Worm (Caenorhabditis elegans) whole organism, L1 larva: ENCODE measurements around the gene sipa-1.

Experiments used
- C16A3.4 ChIP-seq: fragments of 150-350 bp; optimal IDR thresholded peaks from 2 replicates; lab custom pipeline; 2014; ENCODE audit warnings: missing biosample characterization, missing genetic modification characterization
- Y116A8C.19 ChIP-seq: sonication (generic microtip); optimal IDR thresholded peaks from 2 replicates; lab custom pipeline; 2016; ENCODE audit warnings: missing compliant biosample characterization, missing genetic modification characterization, borderline replicate concordance
- blmp-1 ChIP-seq: fragments of 150-350 bp; optimal IDR thresholded peaks from 2 replicates; lab custom pipeline; 2014; ENCODE audit warnings: missing biosample characterization, missing genetic modification characterization
- ceh-63 ChIP-seq: fragments of 200-800 bp; sonication (Bioruptor generic); optimal IDR thresholded peaks from 2 replicates; lab custom pipeline; 2018; ENCODE audit warnings: mild to moderate bottlenecking, missing genetic modification characterization, missing compliant biosample characterization
- ceh-88 ChIP-seq: fragments of 200-800 bp; sonication (Bioruptor generic); IDR thresholded peaks from 2 replicates; pipeline ENCODE4 v1.3.6; 2022; ENCODE audit warnings: missing genetic modification characterization, missing compliant biosample characterization
- ceh-90 ChIP-seq: sonication (generic microtip); optimal IDR thresholded peaks from 2 replicates; lab custom pipeline; 2016; ENCODE audit warnings: missing genetic modification characterization, missing compliant biosample characterization
- efl-1 ChIP-seq, 4 experiments: fragments of 150-350 bp; optimal IDR thresholded peaks in 3 of 4; peaks in 1 of 4; 1 replicate in 1 of 4; 2 replicates in 3 of 4; lab custom pipeline; 2014; ENCODE audit warnings: missing biosample characterization in 2 of 4, missing genetic modification characterization in 2 of 4, missing genetic modification reagents in 2 of 4
- elt-2 ChIP-seq: sonication (generic microtip); optimal IDR thresholded peaks from 2 replicates; lab custom pipeline; 2016; ENCODE audit warnings: missing genetic modification characterization, mild to moderate bottlenecking, inconsistent platforms, missing compliant biosample characterization, missing genetic modification reagents
- elt-3 ChIP-seq, 6 experiments: fragments of 150-350 bp in 1 of 6; sonication (generic microtip); optimal IDR thresholded peaks; 2 replicates each; lab custom pipeline; 2017 to 2018; ENCODE audit warnings: missing biosample characterization in 6 of 6, missing genetic modification characterization in 6 of 6, inconsistent platforms in 1 of 6
- fkh-10 ChIP-seq: sonication (generic microtip); optimal IDR thresholded peaks from 2 replicates; lab custom pipeline; 2017; ENCODE audit warnings: missing biosample characterization, missing genetic modification reagents, missing genetic modification characterization
- fkh-4 ChIP-seq: sonication (generic microtip); optimal IDR thresholded peaks from 2 replicates; lab custom pipeline; 2016; ENCODE audit warnings: missing compliant biosample characterization, missing genetic modification characterization, borderline replicate concordance
- fkh-8 ChIP-seq: sonication (generic microtip); optimal IDR thresholded peaks from 2 replicates; lab custom pipeline; 2016; ENCODE audit warnings: mild to moderate bottlenecking, missing genetic modification characterization, missing compliant biosample characterization
- grh-1 ChIP-seq: fragments of 200-800 bp; sonication (Bioruptor generic); IDR thresholded peaks from 2 replicates; pipeline ENCODE4 v1.3.6; 2022; ENCODE audit warnings: missing genetic modification reagents, missing genetic modification characterization, missing compliant biosample characterization
- irx-1 ChIP-seq: sonication (generic microtip); optimal IDR thresholded peaks from 2 replicates; lab custom pipeline; 2016; ENCODE audit warnings: missing genetic modification characterization, missing compliant biosample characterization
- lin-13 ChIP-seq: fragments of 150-350 bp; optimal IDR thresholded peaks from 2 replicates; lab custom pipeline; 2014; ENCODE audit warnings: missing biosample characterization, missing genetic modification reagents, missing genetic modification characterization
- lin-14 ChIP-seq: fragments of 200-800 bp; sonication (Bioruptor generic); optimal IDR thresholded peaks from 2 replicates; lab custom pipeline; 2018; ENCODE audit warnings: mild to moderate bottlenecking, missing genetic modification characterization, moderate library complexity, missing compliant biosample characterization
- lin-35 ChIP-seq, 2 experiments: fragments of 150-350 bp; optimal IDR thresholded peaks; 2 replicates each; lab custom pipeline; 2014; ENCODE audit warnings: missing biosample characterization in 2 of 2, missing genetic modification characterization in 2 of 2, missing genetic modification reagents in 2 of 2
- lin-39 ChIP-seq: fragments of 150-350 bp; optimal IDR thresholded peaks from 2 replicates; lab custom pipeline; 2014; ENCODE audit warnings: missing biosample characterization, missing genetic modification reagents, missing genetic modification characterization
- lsy-2 ChIP-seq, 2 experiments: fragments of 150-350 bp; optimal IDR thresholded peaks; 2 replicates each; lab custom pipeline; 2014; ENCODE audit warnings: missing biosample characterization in 2 of 2, missing genetic modification characterization in 2 of 2
- mep-1 ChIP-seq: fragments of 150-350 bp; optimal IDR thresholded peaks from 2 replicates; lab custom pipeline; 2014; ENCODE audit warnings: missing biosample characterization, missing genetic modification characterization
- nhr-12 ChIP-seq: sonication (generic microtip); optimal IDR thresholded peaks from 2 replicates; lab custom pipeline; 2017; ENCODE audit warnings: missing biosample characterization, missing genetic modification characterization
- nhr-20 ChIP-seq: sonication (generic microtip); optimal IDR thresholded peaks from 2 replicates; lab custom pipeline; 2016; ENCODE audit warnings: mild to moderate bottlenecking, missing genetic modification characterization, missing compliant biosample characterization
- nhr-237 ChIP-seq: fragments of 150-350 bp; optimal IDR thresholded peaks from 2 replicates; lab custom pipeline; 2014; ENCODE audit warnings: missing biosample characterization, missing genetic modification characterization
- nhr-28 ChIP-seq: fragments of 150-350 bp; optimal IDR thresholded peaks from 2 replicates; lab custom pipeline; 2014; ENCODE audit warnings: missing biosample characterization, missing genetic modification characterization
- nhr-47 ChIP-seq: sonication (generic microtip); optimal IDR thresholded peaks from 2 replicates; lab custom pipeline; 2016; ENCODE audit warnings: mild to moderate bottlenecking, missing genetic modification characterization, moderate library complexity, missing compliant biosample characterization
- nhr-71 ChIP-seq: sonication (generic microtip); optimal IDR thresholded peaks from 2 replicates; lab custom pipeline; 2016; ENCODE audit warnings: mild to moderate bottlenecking, missing genetic modification characterization, moderate library complexity, missing compliant biosample characterization
- nhr-76 ChIP-seq: sonication (generic microtip); optimal IDR thresholded peaks from 2 replicates; lab custom pipeline; 2017; ENCODE audit warnings: missing biosample characterization, missing genetic modification characterization
- nhr-85 ChIP-seq: sonication (generic microtip); peaks from one replicate; lab custom pipeline; 2016; ENCODE audit warnings: missing genetic modification characterization, inconsistent platforms, missing compliant biosample characterization
- nhr-90 ChIP-seq: sonication (generic microtip); optimal IDR thresholded peaks from 2 replicates; lab custom pipeline; 2016; ENCODE audit warnings: mild to moderate bottlenecking, missing genetic modification characterization, missing compliant biosample characterization; ENCODE audit not compliant: poor library complexity
- pax-3 ChIP-seq: fragments of 200-800 bp; sonication (Bioruptor generic); optimal IDR thresholded peaks from 2 replicates; lab custom pipeline; 2018; ENCODE audit warnings: mild to moderate bottlenecking, missing genetic modification characterization, moderate library complexity, missing compliant biosample characterization
- pqm-1 ChIP-seq: sonication (generic microtip); optimal IDR thresholded peaks from 3 replicates; lab custom pipeline; 2017; ENCODE audit warnings: missing biosample characterization, missing genetic modification characterization
- rnt-1 ChIP-seq: sonication (generic microtip); optimal IDR thresholded peaks from 2 replicates; lab custom pipeline; 2016; ENCODE audit warnings: mild to moderate bottlenecking, missing genetic modification characterization, moderate library complexity, missing compliant biosample characterization
- snu-23 ChIP-seq: sonication (generic microtip); optimal IDR thresholded peaks from 2 replicates; lab custom pipeline; 2016; ENCODE audit warnings: missing genetic modification characterization, missing compliant biosample characterization
- sptf-1 ChIP-seq: fragments of 150-350 bp; optimal IDR thresholded peaks from 2 replicates; lab custom pipeline; 2014; ENCODE audit warnings: missing biosample characterization, missing genetic modification characterization
- tbx-2 ChIP-seq: sonication (generic microtip); optimal IDR thresholded peaks from 2 replicates; lab custom pipeline; 2016; ENCODE audit warnings: missing genetic modification characterization, missing compliant biosample characterization
- unc-98 ChIP-seq: fragments of 200-800 bp; sonication (Bioruptor generic); IDR thresholded peaks from 2 replicates; pipeline ENCODE4 v1.3.6; 2022; ENCODE audit warnings: missing genetic modification characterization, missing compliant biosample characterization
- zip-4 ChIP-seq: fragments of 200-800 bp; sonication (Bioruptor generic); optimal IDR thresholded peaks from 2 replicates; lab custom pipeline; 2018; ENCODE audit warnings: mild to moderate bottlenecking, missing genetic modification characterization, moderate library complexity, missing compliant biosample characterization
- ztf-4 ChIP-seq: fragments of 150-350 bp; optimal IDR thresholded peaks from 2 replicates; lab custom pipeline; 2014; ENCODE audit warnings: missing biosample characterization, missing genetic modification characterization

The sipa-1 gene

ce11 chrV:11675638-11676037 lies 38.5 kb upstream of the sipa-1 start, which contains the start of gene ape-1:
Gene ape-1, plus strand, starts transcription at chrV:11675938.
- no peak for TF ChIP-seq tbx-2 (tag; lab: Kevin White, UChicago)
- TF ChIP-seq grh-1 (GFP tag; lab: Robert Waterston, UW) = no peak
- TF ChIP-seq Y116A8C.19 (tag; lab: Kevin White, UChicago) = no peak
- TF ChIP-seq elt-2 = no peak
- no peak for TF ChIP-seq nhr-76 (tag; lab: Kevin White, UChicago)

DNA sequence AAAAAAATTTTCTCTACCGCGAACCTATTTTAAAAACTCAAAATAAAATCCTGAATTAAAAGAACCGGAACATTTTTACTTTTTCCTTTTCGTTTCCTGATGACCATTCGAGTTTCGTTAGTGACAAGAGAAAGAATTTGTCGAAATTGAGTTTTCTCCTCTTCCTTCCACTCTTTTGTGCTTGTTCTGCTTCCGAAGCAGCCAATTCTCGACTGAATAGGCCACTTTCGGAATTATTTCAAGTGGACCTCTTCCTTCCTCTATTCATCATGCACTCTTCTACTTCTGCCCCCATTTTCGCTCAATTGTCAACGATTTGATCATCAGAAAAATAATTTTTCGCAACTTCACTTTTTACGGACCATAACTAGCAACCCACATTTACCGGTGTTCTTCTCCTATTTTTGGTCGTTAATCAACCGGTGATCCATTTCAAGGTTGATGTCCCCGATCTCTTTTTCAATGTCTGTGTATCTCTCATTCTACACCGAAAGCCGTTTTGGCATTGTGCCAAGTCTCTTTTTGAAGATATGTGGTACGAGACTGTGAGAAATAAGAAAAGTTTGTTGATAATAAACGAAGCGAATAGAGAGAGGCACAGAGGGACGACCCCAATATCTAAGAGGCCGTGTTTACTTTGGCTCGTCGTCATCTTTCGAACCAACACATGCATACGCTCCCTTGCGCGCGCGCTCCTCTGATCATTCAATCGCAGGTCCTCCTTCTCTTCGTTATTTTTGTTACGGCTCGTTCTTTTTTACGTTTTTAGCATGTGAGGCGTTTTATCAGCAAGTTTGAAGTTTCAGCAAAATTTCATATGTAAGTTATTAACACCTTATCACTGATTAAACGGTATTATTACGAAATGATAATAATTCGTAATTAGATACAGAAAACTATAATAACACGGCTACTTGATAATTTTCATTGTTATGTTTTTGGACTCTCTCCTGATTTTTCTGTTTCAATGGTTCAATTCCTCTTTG lies 37.8 kb upstream of the sipa-1 start:
- peak; percentile 22 for TF ChIP-seq nhr-20 (tag; lab: Kevin White, UChicago)
- peak; percentile 72 for TF ChIP-seq fkh-10 (GFP tag; lab: Kevin White, UChicago)
- no peak for TF ChIP-seq fkh-8 (tag; lab: Kevin White, UChicago)
- TF ChIP-seq unc-98 (GFP tag; lab: Robert Waterston, UW) = no peak
- TF ChIP-seq nhr-85 (tag; lab: Kevin White, UChicago) = peak; percentile 89
- no peak for TF ChIP-seq nhr-28 (tag; lab: Kevin White, UChicago)
- TF ChIP-seq ztf-4 = no peak
- TF ChIP-seq irx-1 (tag; lab: Kevin White, UChicago) = peak; percentile 3
- peak; percentile 70 for TF ChIP-seq blmp-1 (tag; lab: Kevin White, UChicago)
- peak; percentile 57 for TF ChIP-seq lin-14 (GFP tag; lab: Kevin White, UChicago)
- TF ChIP-seq grh-1 (GFP tag; lab: Robert Waterston, UW) = 0 out of 2 replicates have a peak, but pooled peaks have one; percentile 11
- TF ChIP-seq tbx-2 (tag; lab: Kevin White, UChicago) = peak; percentile 5
- no peak for TF ChIP-seq nhr-90 (tag; lab: Kevin White, UChicago)
- no peak for TF ChIP-seq nhr-47 (tag; lab: Kevin White, UChicago)
- TF ChIP-seq nhr-71 = peak; percentile 33
- TF ChIP-seq sptf-1 (tag; lab: Kevin White, UChicago) = no peak
- TF ChIP-seq efl-1 (optimal IDR thresholded peaks at IDR 0.05; lab: Kevin White, UChicago) = no peak
- peak in 1 of 2 experiments; percentile 26 for TF ChIP-seq efl-1 (GFP tag; optimal IDR thresholded peaks at IDR 0.05 in 1 of 2; lab: Kevin White, UChicago)
- no peak for TF ChIP-seq fkh-4 (tag; lab: Kevin White, UChicago)
- TF ChIP-seq lin-13 = no peak
- TF ChIP-seq elt-2 = peak; percentile 40
- no peak for TF ChIP-seq pqm-1 (tag; lab: Kevin White, UChicago)
- TF ChIP-seq nhr-237 (tag; lab: Kevin White, UChicago) = no peak
- no peak for TF ChIP-seq pax-3 (tag; lab: Kevin White, UChicago)
- TF ChIP-seq lsy-2 (tag; optimal IDR thresholded peaks at IDR 0.05; lab: Kevin White, UChicago) = no peak
- no peak for TF ChIP-seq lin-39 (tag; lab: Kevin White, UChicago)
- TF ChIP-seq nhr-12 = no peak
- TF ChIP-seq elt-3 (tag; optimal IDR thresholded peaks at IDR 0.05; lab: Kevin White, UChicago) = peak in 3 of 6 experiments; percentile 14 to 46 (median 17)
- TF ChIP-seq ceh-90 (tag; lab: Kevin White, UChicago) = no peak
- no peak for TF ChIP-seq ceh-88
- no peak for TF ChIP-seq C16A3.4
- TF ChIP-seq, all 84 proteins: peak for 12

DNA sequence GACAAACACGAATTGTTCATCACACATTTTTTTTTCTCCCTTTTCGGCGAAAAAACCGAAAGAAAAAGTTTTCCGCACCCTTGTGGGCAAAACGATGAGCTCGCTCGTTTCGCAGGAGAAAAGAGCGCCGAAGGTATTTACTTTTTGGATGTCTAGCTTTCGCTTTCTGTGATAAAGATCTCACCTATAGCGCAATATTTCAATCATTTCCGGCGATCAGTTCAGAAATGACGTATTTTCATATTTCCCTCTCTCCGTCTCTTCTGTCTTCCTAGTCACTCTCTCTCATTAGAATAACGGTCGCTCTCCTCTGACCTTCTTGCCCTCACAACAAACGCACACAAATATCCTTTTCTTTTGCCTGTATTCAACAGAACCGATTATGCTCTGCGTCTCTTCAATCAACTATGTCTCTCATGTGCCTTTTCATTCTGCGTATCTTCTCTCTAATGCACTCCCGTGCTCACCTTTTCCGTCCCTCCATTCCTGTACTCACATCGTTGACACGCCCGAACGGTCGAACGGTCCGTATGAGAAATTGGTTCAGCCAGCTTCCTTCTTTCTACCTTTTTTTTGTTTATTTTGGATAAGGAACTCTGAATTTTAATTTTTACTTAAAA lies 36.8 kb upstream of the sipa-1 start:
- TF ChIP-seq lsy-2 (tag; optimal IDR thresholded peaks at IDR 0.05; lab: Kevin White, UChicago) (peak in 1 of 2 experiments; percentile 2), blmp-1 (tag; lab: Kevin White, UChicago) (peak; percentile 80), nhr-85 (tag; lab: Kevin White, UChicago) (peak; percentile 88), nhr-90 (tag; lab: Kevin White, UChicago) (peak; percentile 6), grh-1 (GFP tag; lab: Robert Waterston, UW) (peak; percentile 19; the same call in 1 of the 2 replicates), zip-4 (no peak), nhr-71 (peak; percentile 39), nhr-20 (tag; lab: Kevin White, UChicago) (peak; percentile 40), rnt-1 (tag; lab: Kevin White, UChicago) (peak; percentile 7), mep-1 (tag; lab: Kevin White, UChicago) (peak; percentile 48), lin-14 (GFP tag; lab: Kevin White, UChicago) (peak; percentile 60), nhr-12 (no peak), lin-35 (GFP tag; optimal IDR thresholded peaks at IDR 0.05; lab: Kevin White, UChicago) (peak; percentile 0 to 36), pqm-1 (tag; lab: Kevin White, UChicago) (no peak), efl-1 (optimal IDR thresholded peaks at IDR 0.05; lab: Kevin White, UChicago) (peak; percentile 31 to 55), efl-1 (GFP tag; optimal IDR thresholded peaks at IDR 0.05 in 1 of 2; lab: Kevin White, UChicago) (no peak), snu-23 (GFP tag; lab: Kevin White, UChicago) (peak; percentile 26), ceh-63 (GFP tag; lab: Kevin White, UChicago) (no peak)
